Fruit fly (Drosophila melanogaster) whole organism, embryonic: Measurements from ENCODE around the gene plx.

Experiments used
- Adf1 ChIP-seq: fragments of 200-800 bp; sonication (Bioruptor generic); IDR thresholded peaks from 2 replicates; pipeline ENCODE4 v1.3.6; 2022; ENCODE audit warnings: missing biosample characterization, missing genetic modification characterization
- BEAF-32 ChIP-seq: fragments of 200-800 bp; sonication (Bioruptor generic); optimal IDR thresholded peaks from 3 replicates; lab custom pipeline; 2017; ENCODE audit warnings: missing biosample characterization, missing genetic modification characterization, mild to moderate bottlenecking, moderate library complexity, missing genetic modification reagents
- CG1024 ChIP-seq: fragments of 200-800 bp; sonication (Bioruptor generic); IDR thresholded peaks from 2 replicates; pipeline ENCODE4 v1.3.6; 2022; ENCODE audit warnings: missing biosample characterization, missing genetic modification characterization
- CG10366 ChIP-seq: fragments of 200-800 bp; sonication (Bioruptor generic); IDR thresholded peaks from 2 replicates; pipeline ENCODE4 v1.3.6; 2022; ENCODE audit warnings: missing biosample characterization, missing genetic modification characterization
- CG12299 ChIP-seq: fragments of 200-800 bp; sonication (Bioruptor generic); optimal IDR thresholded peaks from 2 replicates; lab custom pipeline; 2018; ENCODE audit warnings: missing biosample characterization, mild to moderate bottlenecking, missing genetic modification characterization
- CG1233 ChIP-seq: fragments of 200-800 bp; sonication (Bioruptor generic); optimal IDR thresholded peaks from 4 replicates; lab custom pipeline; 2018; ENCODE audit warnings: missing biosample characterization, mild to moderate bottlenecking, missing genetic modification characterization
- CG12769 ChIP-seq: fragments of 200-800 bp; sonication (Bioruptor generic); optimal IDR thresholded peaks from 2 replicates; lab custom pipeline; 2019; ENCODE audit warnings: missing biosample characterization, mild to moderate bottlenecking, missing genetic modification characterization, moderate library complexity
- CG13624 ChIP-seq: fragments of 200-800 bp; sonication (Bioruptor generic); optimal IDR thresholded peaks from 2 replicates; lab custom pipeline; 2016; ENCODE audit warnings: missing biosample characterization, missing genetic modification characterization
- CG14050 ChIP-seq: fragments of 200-800 bp; sonication (Bioruptor generic); IDR thresholded peaks from 3 replicates; pipeline ENCODE4 v1.3.6; 2022; ENCODE audit warnings: missing biosample characterization, missing genetic modification characterization
- CG14710 ChIP-seq: fragments of 200-800 bp; sonication (Bioruptor generic); optimal IDR thresholded peaks from 3 replicates; lab custom pipeline; 2019; ENCODE audit warnings: missing biosample characterization, mild to moderate bottlenecking, missing genetic modification characterization, moderate library complexity
- CG15514 ChIP-seq: fragments of 200-800 bp; sonication (Bioruptor generic); optimal IDR thresholded peaks from 3 replicates; lab custom pipeline; 2017; ENCODE audit warnings: missing biosample characterization, missing genetic modification characterization, mild to moderate bottlenecking, moderate library complexity, missing genetic modification reagents
- CG15601 ChIP-seq: fragments of 200-800 bp; sonication (Bioruptor generic); optimal IDR thresholded peaks from 3 replicates; lab custom pipeline; 2019; ENCODE audit warnings: missing biosample characterization, mild to moderate bottlenecking, missing genetic modification characterization, moderate library complexity
- CG15696 ChIP-seq: fragments of 200-800 bp; sonication (Bioruptor generic); optimal IDR thresholded peaks from 2 replicates; lab custom pipeline; 2019; ENCODE audit warnings: missing biosample characterization, mild to moderate bottlenecking, missing genetic modification characterization, moderate library complexity
- CG16813 ChIP-seq: fragments of 200-800 bp; sonication (Bioruptor generic); IDR thresholded peaks from 3 replicates; pipeline ENCODE4 v1.3.6; 2022; ENCODE audit warnings: missing biosample characterization, missing genetic modification characterization; ENCODE audit not compliant: partially characterized antibody
- CG16863 ChIP-seq: fragments of 200-800 bp; sonication (Bioruptor generic); optimal IDR thresholded peaks from 3 replicates; lab custom pipeline; 2016; ENCODE audit warnings: missing biosample characterization, missing genetic modification characterization
- CG1792 ChIP-seq: fragments of 200-800 bp; sonication (Bioruptor generic); optimal IDR thresholded peaks from 2 replicates; lab custom pipeline; 2016; ENCODE audit warnings: missing biosample characterization, missing genetic modification characterization
- CG18599 ChIP-seq: fragments of 200-800 bp; sonication (Bioruptor generic); optimal IDR thresholded peaks from 3 replicates; lab custom pipeline; 2017; ENCODE audit warnings: missing biosample characterization, missing genetic modification characterization, mild to moderate bottlenecking, moderate library complexity, missing genetic modification reagents
- CG30020 ChIP-seq: fragments of 200-800 bp; optimal IDR thresholded peaks from 2 replicates; lab custom pipeline; 2019; ENCODE audit warnings: missing biosample characterization, mild to moderate bottlenecking, missing genetic modification characterization, moderate library complexity
- CG31441 ChIP-seq: fragments of 200-800 bp; sonication (Bioruptor generic); IDR thresholded peaks from 2 replicates; pipeline ENCODE4 v1.3.6; 2022; ENCODE audit warnings: missing biosample characterization, missing genetic modification characterization
- CG3838 ChIP-seq: fragments of 200-800 bp; sonication (Bioruptor generic); optimal IDR thresholded peaks from 3 replicates; lab custom pipeline; 2016; ENCODE audit warnings: missing biosample characterization, missing genetic modification characterization
- CG7556 ChIP-seq: fragments of 200-800 bp; sonication (Bioruptor generic); optimal IDR thresholded peaks from 2 replicates; lab custom pipeline; 2017; ENCODE audit warnings: missing biosample characterization, mild to moderate bottlenecking, missing genetic modification characterization
- CG7786 ChIP-seq: fragments of 200-800 bp; sonication (Bioruptor generic); optimal IDR thresholded peaks from 2 replicates; lab custom pipeline; 2016; ENCODE audit warnings: missing biosample characterization, missing genetic modification characterization
- CG8765 ChIP-seq: fragments of 200-800 bp; sonication (Bioruptor generic); IDR thresholded peaks from 2 replicates; pipeline ENCODE4 v1.3.6; 2022; ENCODE audit warnings: missing biosample characterization, missing genetic modification characterization
- CG9817 ChIP-seq: fragments of 200-800 bp; sonication (Bioruptor generic); optimal IDR thresholded peaks from 2 replicates; lab custom pipeline; 2018; ENCODE audit warnings: missing biosample characterization, mild to moderate bottlenecking, missing genetic modification characterization, moderate library complexity
- CTCF ChIP-seq: fragments of 200-800 bp; sonication (Bioruptor generic); optimal IDR thresholded peaks from 2 replicates; lab custom pipeline; 2017; ENCODE audit warnings: missing biosample characterization, mild to moderate bottlenecking, missing genetic modification characterization, moderate library complexity
- Dp ChIP-seq: fragments of 200-800 bp; sonication (Bioruptor generic); optimal IDR thresholded peaks from 2 replicates; lab custom pipeline; 2018; ENCODE audit warnings: missing biosample characterization, mild to moderate bottlenecking, missing genetic modification characterization, moderate library complexity
- Ets97D ChIP-seq: fragments of 200-800 bp; sonication (Bioruptor generic); optimal IDR thresholded peaks from 3 replicates; lab custom pipeline; 2016; ENCODE audit warnings: missing biosample characterization, missing genetic modification characterization
- GATAe ChIP-seq: fragments of 200-800 bp; sonication (Bioruptor generic); conservative IDR thresholded peaks from 2 replicates; pipeline ENCODE4 v1.3.6; 2022; ENCODE audit warnings: missing biosample characterization, missing genetic modification characterization
- Gug ChIP-seq: fragments of 200-800 bp; sonication (Bioruptor generic); IDR thresholded peaks from 4 replicates; pipeline ENCODE4 v1.3.6; 2022; ENCODE audit warnings: missing biosample characterization, missing genetic modification characterization
- HmgD ChIP-seq: fragments of 200-800 bp; sonication (Bioruptor generic); optimal IDR thresholded peaks from 3 replicates; lab custom pipeline; 2016; ENCODE audit warnings: missing biosample characterization, missing genetic modification characterization
- Hsf ChIP-seq: fragments of 200-800 bp; sonication (Bioruptor generic); optimal IDR thresholded peaks from 3 replicates; lab custom pipeline; 2016; ENCODE audit warnings: missing biosample characterization, missing genetic modification characterization
- Lhr ChIP-seq: fragments of 200-800 bp; sonication (Bioruptor generic); optimal IDR thresholded peaks from 3 replicates; lab custom pipeline; 2017; ENCODE audit warnings: mild to moderate bottlenecking, missing biosample characterization, missing genetic modification reagents, missing genetic modification characterization
- Lpt ChIP-seq: fragments of >200 bp; optimal IDR thresholded peaks from 2 replicates; lab custom pipeline; 2018; ENCODE audit warnings: missing biosample characterization, missing genetic modification characterization
- Mrtf ChIP-seq: fragments of 200-800 bp; sonication (Bioruptor generic); IDR thresholded peaks from 3 replicates; pipeline ENCODE4 v1.3.6; 2022; ENCODE audit warnings: missing biosample characterization, missing genetic modification characterization
- Sin3A ChIP-seq: fragments of >200 bp; optimal IDR thresholded peaks from 2 replicates; lab custom pipeline; 2018
- ab ChIP-seq: fragments of 200-800 bp; sonication (Bioruptor generic); optimal IDR thresholded peaks from 2 replicates; lab custom pipeline; 2016; ENCODE audit warnings: missing biosample characterization, missing genetic modification characterization
- ash1 ChIP-seq: fragments of 200-800 bp; sonication (Bioruptor generic); optimal IDR thresholded peaks from 2 replicates; lab custom pipeline; 2018; ENCODE audit warnings: missing biosample characterization, mild to moderate bottlenecking, missing genetic modification characterization
- bcd ChIP-seq: fragments of 200-800 bp; sonication (Bioruptor generic); optimal IDR thresholded peaks from 2 replicates; lab custom pipeline; 2017; ENCODE audit warnings: missing biosample characterization, mild to moderate bottlenecking, missing genetic modification characterization
- ci ChIP-seq: fragments of 200-800 bp; sonication (Bioruptor generic); IDR thresholded peaks from 3 replicates; pipeline ENCODE4 v1.3.6; 2022; ENCODE audit warnings: missing biosample characterization, missing genetic modification characterization
- crol ChIP-seq: fragments of 200-800 bp; sonication (Bioruptor generic); IDR thresholded peaks from 2 replicates; pipeline ENCODE4 v1.3.6; 2022; ENCODE audit warnings: missing biosample characterization, missing genetic modification characterization
- fd96Cb ChIP-seq: fragments of 200-800 bp; sonication (Bioruptor generic); optimal IDR thresholded peaks from 2 replicates; lab custom pipeline; 2018; ENCODE audit warnings: missing biosample characterization, mild to moderate bottlenecking, missing genetic modification characterization, moderate library complexity
- gsb-n ChIP-seq: fragments of 200-800 bp; sonication (Bioruptor generic); optimal IDR thresholded peaks from 3 replicates; lab custom pipeline; 2018; ENCODE audit warnings: missing biosample characterization, mild to moderate bottlenecking, missing genetic modification characterization
- jigr1 ChIP-seq: fragments of 200-800 bp; sonication (Bioruptor generic); IDR thresholded peaks from 3 replicates; pipeline ENCODE4 v1.3.6; 2022; ENCODE audit warnings: missing biosample characterization, missing genetic modification characterization
- ken ChIP-seq: fragments of 200-800 bp; sonication (Bioruptor generic); IDR thresholded peaks from 3 replicates; pipeline ENCODE4 v1.3.6; 2022; ENCODE audit warnings: missing biosample characterization, missing genetic modification characterization
- kni ChIP-seq: fragments of 200-800 bp; sonication (Bioruptor generic); optimal IDR thresholded peaks from 3 replicates; lab custom pipeline; 2017; ENCODE audit warnings: mild to moderate bottlenecking, missing biosample characterization, missing genetic modification reagents, missing genetic modification characterization
- knrl ChIP-seq: fragments of 200-800 bp; sonication (Bioruptor generic); IDR thresholded peaks from 3 replicates; pipeline ENCODE4 v1.3.6; 2022; ENCODE audit warnings: missing biosample characterization, missing genetic modification characterization; ENCODE audit not compliant: partially characterized antibody
- mam ChIP-seq: fragments of 200-800 bp; sonication (Bioruptor generic); optimal IDR thresholded peaks from 3 replicates; lab custom pipeline; 2016; ENCODE audit warnings: missing biosample characterization, missing genetic modification characterization
- run ChIP-seq: fragments of 200-800 bp; sonication (Bioruptor generic); optimal IDR thresholded peaks from 3 replicates; lab custom pipeline; 2018; ENCODE audit warnings: missing biosample characterization, mild to moderate bottlenecking, missing genetic modification characterization
- schlank ChIP-seq: fragments of 200-800 bp; sonication (Bioruptor generic); optimal IDR thresholded peaks from 2 replicates; lab custom pipeline; 2018; ENCODE audit warnings: missing biosample characterization, mild to moderate bottlenecking, missing genetic modification characterization
- seq ChIP-seq: fragments of 200-800 bp; sonication (Bioruptor generic); IDR thresholded peaks from 2 replicates; pipeline ENCODE4 v1.3.6; 2022; ENCODE audit warnings: missing biosample characterization, missing genetic modification characterization
- sna ChIP-seq: fragments of 200-800 bp; sonication (Bioruptor generic); IDR thresholded peaks from 2 replicates; pipeline ENCODE4 v1.3.6; 2022; ENCODE audit warnings: missing biosample characterization, missing genetic modification characterization; ENCODE audit not compliant: partially characterized antibody
- sob ChIP-seq: fragments of 200-800 bp; sonication (Bioruptor generic); IDR thresholded peaks from 2 replicates; pipeline ENCODE4 v1.3.6; 2022; ENCODE audit warnings: missing biosample characterization, missing genetic modification characterization
- zfh1 ChIP-seq: fragments of 200-800 bp; sonication (Bioruptor generic); IDR thresholded peaks from 3 replicates; pipeline ENCODE4 v1.3.6; 2022; ENCODE audit warnings: missing biosample characterization, missing genetic modification characterization

Gene plx

dm6 chr3R:5733181-5733580 lies 47.5 kb downstream of the plx start, which contains the start of gene CG1239 (continued):
- TF ChIP-seq fd96Cb (no peak), CG3838 (GFP tag; lab: Kevin White, UChicago) (no peak), Sin3A (lab: Kevin White, UChicago) (no peak), ken (GFP tag; lab: Robert Waterston, UW) (no peak), CG13624 (GFP tag; lab: Kevin White, UChicago) (no peak), CG15514 (GFP tag; lab: Kevin White, UChicago) (no peak), BEAF-32 (GFP tag; lab: Kevin White, UChicago) (peak; percentile 17), sna (GFP tag; lab: Robert Waterston, UW) (no peak), CG10366 (GFP tag; lab: Robert Waterston, UW) (no peak), Mrtf (GFP tag; lab: Robert Waterston, UW) (no peak), CG14710 (tag; lab: Kevin White, UChicago) (peak; percentile 60), zfh1 (no peak), CG12769 (tag; lab: Kevin White, UChicago) (no peak), CG31441 (GFP tag; lab: Robert Waterston, UW) (no peak), ab (GFP tag; lab: Kevin White, UChicago) (no peak), CG18599 (GFP tag; lab: Kevin White, UChicago) (no peak), CG16863 (GFP tag; lab: Kevin White, UChicago) (no peak), CG1233 (GFP tag; lab: Kevin White, UChicago) (no peak), crol (no peak), ash1 (no peak), CTCF (GFP tag; lab: Kevin White, UChicago) (peak; percentile 73), sob (GFP tag; lab: Robert Waterston, UW) (no peak), mam (GFP tag; lab: Kevin White, UChicago) (no peak), CG16813 (0 out of 3 replicates have a peak, but pooled peaks have one; percentile 27), CG1024 (GFP tag; lab: Robert Waterston, UW) (no peak), CG1792 (GFP tag; lab: Kevin White, UChicago) (no peak), CG9817 (no peak), CG15601 (peak; percentile 14), Lpt (GFP tag; lab: Kevin White, UChicago) (no peak), knrl (GFP tag; lab: Robert Waterston, UW) (0 out of 3 replicates have a peak, but pooled peaks have one; percentile 28), CG7786 (GFP tag; lab: Kevin White, UChicago) (no peak), GATAe (GFP tag; lab: Robert Waterston, UW) (no peak), Dp (GFP tag; lab: Kevin White, UChicago) (peak; percentile 39), Gug (no peak), Ets97D (GFP tag; lab: Kevin White, UChicago) (no peak), run (tag; lab: Kevin White, UChicago) (no peak), CG7556 (GFP tag; lab: Kevin White, UChicago) (no peak), schlank (tag; lab: Kevin White, UChicago) (no peak), jigr1 (no peak), Hsf (GFP tag; lab: Kevin White, UChicago) (no peak), CG8765 (GFP tag; lab: Robert Waterston, UW) (no peak), kni (no peak), Adf1 (GFP tag; lab: Robert Waterston, UW) (no peak), CG30020 (tag; lab: Kevin White, UChicago) (peak; percentile 63), bcd (GFP tag; lab: Kevin White, UChicago) (no peak), CG12299 (tag; lab: Kevin White, UChicago) (no peak), CG15696 (tag; lab: Kevin White, UChicago) (no peak), Lhr (GFP tag; lab: Kevin White, UChicago) (peak; percentile 60), HmgD (GFP tag; lab: Kevin White, UChicago) (no peak), seq (GFP tag; lab: Robert Waterston, UW) (no peak), CG14050 (no peak), gsb-n (no peak), ci (GFP tag; lab: Robert Waterston, UW) (no peak)
